Worm (Caenorhabditis elegans) whole organism, early embryonic: ENCODE results near the gene dnj-24.

ENCODE experiments used
- B0310.2 ChIP-seq: sonication (generic microtip); optimal IDR thresholded peaks from 2 replicates; lab custom pipeline; 2016; ENCODE audit warnings: mild to moderate bottlenecking, missing genetic modification characterization, missing compliant biosample characterization
- F13C5.2 ChIP-seq: sonication (generic microtip); optimal IDR thresholded peaks from 2 replicates; lab custom pipeline; 2017; ENCODE audit warnings: mild to moderate bottlenecking, missing genetic modification characterization, inconsistent platforms, missing compliant biosample characterization
- aly-1 ChIP-seq: sonication (generic microtip); optimal IDR thresholded peaks from 2 replicates; lab custom pipeline; 2016; ENCODE audit warnings: missing genetic modification characterization, missing compliant biosample characterization
- ama-1 ChIP-seq: fragments of 150-350 bp; optimal IDR thresholded peaks from 2 replicates; lab custom pipeline; 2014
- ceh-13 ChIP-seq: fragments of 200-800 bp; sonication (Bioruptor generic); optimal IDR thresholded peaks from 2 replicates; lab custom pipeline; 2018; ENCODE audit warnings: mild to moderate bottlenecking, missing genetic modification characterization, missing compliant biosample characterization
- ceh-36 ChIP-seq: sonication (generic microtip); optimal IDR thresholded peaks from 2 replicates; lab custom pipeline; 2016; ENCODE audit warnings: missing genetic modification characterization, inconsistent platforms, missing compliant biosample characterization
- ets-7 ChIP-seq: sonication (generic microtip); optimal IDR thresholded peaks from 2 replicates; lab custom pipeline; 2016; ENCODE audit warnings: missing genotype, missing genetic modification characterization, missing compliant biosample characterization
- flt-1 ChIP-seq: fragments of 200-800 bp; sonication (Bioruptor generic); IDR thresholded peaks from 2 replicates; pipeline ENCODE4 v1.3.6; 2022; ENCODE audit warnings: missing genetic modification characterization, missing compliant biosample characterization
- hmbx-1 ChIP-seq: sonication (generic microtip); optimal IDR thresholded peaks from 2 replicates; lab custom pipeline; 2016; ENCODE audit warnings: mild to moderate bottlenecking, missing genetic modification characterization, missing compliant biosample characterization
- hmg-4 ChIP-seq: fragments of 200-800 bp; sonication (Bioruptor generic); optimal IDR thresholded peaks from 2 replicates; lab custom pipeline; 2018; ENCODE audit warnings: mild to moderate bottlenecking, missing genetic modification characterization, missing compliant biosample characterization
- hnd-1 ChIP-seq: sonication (generic microtip); optimal IDR thresholded peaks from 2 replicates; lab custom pipeline; 2016; ENCODE audit warnings: missing genetic modification characterization, missing compliant biosample characterization
- pes-1 ChIP-seq: fragments of 200-800 bp; sonication (Bioruptor generic); IDR thresholded peaks from 2 replicates; pipeline ENCODE4 v1.3.6; 2022; ENCODE audit warnings: missing genetic modification reagents, missing genetic modification characterization, missing compliant biosample characterization
- scrt-1 ChIP-seq: fragments of 200-800 bp; sonication (Bioruptor generic); IDR thresholded peaks from 2 replicates; pipeline ENCODE4 v1.3.6; 2022; ENCODE audit warnings: missing genetic modification characterization, missing compliant biosample characterization
- sea-1 ChIP-seq: fragments of 200-800 bp; sonication (Bioruptor generic); conservative IDR thresholded peaks from 2 replicates; pipeline ENCODE4 v1.3.6; 2022; ENCODE audit warnings: missing genetic modification characterization, missing compliant biosample characterization
- tbx-11 ChIP-seq: fragments of 200-800 bp; sonication (Bioruptor generic); IDR thresholded peaks from 2 replicates; pipeline ENCODE4 v1.3.6; 2022; ENCODE audit warnings: missing genetic modification characterization, missing compliant biosample characterization
- tbx-37 ChIP-seq: fragments of 200-800 bp; sonication (Bioruptor generic); conservative IDR thresholded peaks from 2 replicates; pipeline ENCODE4 v1.3.6; 2022; ENCODE audit warnings: missing genetic modification reagents, missing genetic modification characterization, missing compliant biosample characterization
- tra-4 ChIP-seq: sonication (generic microtip); optimal IDR thresholded peaks from 2 replicates; lab custom pipeline; 2017; ENCODE audit warnings: missing genetic modification characterization, missing compliant biosample characterization

dnj-24 gene

ce11 chrIII:5449762-5450308 is 26.0 kb upstream of the dnj-24 start, which contains the start of gene F48E8.8:
Gene F48E8.8, minus strand, starts transcription at chrIII:5449812.
- peak; percentile 23 for TF ChIP-seq F13C5.2 (tag; lab: Kevin White, UChicago)
- no peak for TF ChIP-seq ceh-36

- no peak for TF ChIP-seq pes-1 (GFP tag; lab: Robert Waterston, UW)
- TF ChIP-seq ama-1 (lab: Kevin White, UChicago), result no peak
- TF ChIP-seq hmg-4 (GFP tag; lab: Kevin White, UChicago), result no peak
- no peak for TF ChIP-seq ceh-13 (GFP tag; lab: Kevin White, UChicago)
- no peak for TF ChIP-seq ets-7 (tag; lab: Kevin White, UChicago)
- TF ChIP-seq scrt-1 (GFP tag; lab: Robert Waterston, UW), result no peak
- no peak for TF ChIP-seq F13C5.2 (tag; lab: Kevin White, UChicago)
- no peak for TF ChIP-seq flt-1
- TF ChIP-seq tbx-37, result no peak
- no peak for TF ChIP-seq tbx-11 (GFP tag; lab: Robert Waterston, UW)
Observed at ce11 chrIII:5448177-5448576, 24.3 kb upstream of the dnj-24 start, which contains the start of gene skpt-1. Gene skpt-1, minus strand, starts transcription at chrIII:5448395.

- TF ChIP-seq flt-1 (no peak), F13C5.2 (tag; lab: Kevin White, UChicago) (peak; percentile 41)
Observed at ce11 chrIII:5442711-5443253, 18.9 kb upstream of the dnj-24 start, which contains the start of the genes T24G10.2 and disl-2. Gene T24G10.2, minus strand, starts transcription at chrIII:5442761. Gene disl-2, plus strand, starts transcription at chrIII:5443167.

- no peak for TF ChIP-seq flt-1
- no peak for TF ChIP-seq sea-1
- TF ChIP-seq F13C5.2 (tag; lab: Kevin White, UChicago), result no peak
- TF ChIP-seq tbx-11 (GFP tag; lab: Robert Waterston, UW), result no peak
- no peak for TF ChIP-seq ets-7 (tag; lab: Kevin White, UChicago)
- TF ChIP-seq ceh-13 (GFP tag; lab: Kevin White, UChicago), result no peak
- no peak for TF ChIP-seq hnd-1
- no peak for TF ChIP-seq tra-4
- TF ChIP-seq scrt-1 (GFP tag; lab: Robert Waterston, UW), result no peak
- no peak for TF ChIP-seq hmbx-1
- no peak for TF ChIP-seq ama-1 (lab: Kevin White, UChicago)
- TF ChIP-seq aly-1 (tag; lab: Kevin White, UChicago), result no peak
- no peak for TF ChIP-seq hmg-4 (GFP tag; lab: Kevin White, UChicago)
- TF ChIP-seq pes-1 (GFP tag; lab: Robert Waterston, UW), result no peak
- no peak for TF ChIP-seq ceh-36
- TF ChIP-seq B0310.2 (tag; lab: Kevin White, UChicago), result no peak
- no peak for TF ChIP-seq tbx-37
Observed at ce11 chrIII:5440540-5440939, 16.7 kb upstream of the dnj-24 start, which contains the start of gene W03A5.6. Gene W03A5.6, minus strand, starts transcription at chrIII:5440640.

ce11 chrIII:5438064-5438463 is 14.2 kb upstream of the dnj-24 start:
- TF ChIP-seq hmg-4 (GFP tag; lab: Kevin White, UChicago) (no peak), scrt-1 (GFP tag; lab: Robert Waterston, UW) (no peak), sea-1 (no peak), tra-4 (no peak), ets-7 (tag; lab: Kevin White, UChicago) (no peak), flt-1 (no peak), hnd-1 (no peak), pes-1 (GFP tag; lab: Robert Waterston, UW) (no peak), hmbx-1 (no peak), F13C5.2 (tag; lab: Kevin White, UChicago) (no peak)

ce11 chrIII:5436306-5436705 is 12.4 kb upstream of the dnj-24 start:
- TF ChIP-seq scrt-1 (GFP tag; lab: Robert Waterston, UW), result no peak

- TF ChIP-seq B0310.2 (tag; lab: Kevin White, UChicago), result no peak
- TF ChIP-seq pes-1 (GFP tag; lab: Robert Waterston, UW), result no peak
- TF ChIP-seq hmbx-1, result no peak
- no peak for TF ChIP-seq ama-1 (lab: Kevin White, UChicago)
- no peak for TF ChIP-seq tbx-37
- no peak for TF ChIP-seq hmg-4 (GFP tag; lab: Kevin White, UChicago)
- TF ChIP-seq ets-7 (tag; lab: Kevin White, UChicago), result no peak
- TF ChIP-seq flt-1, result no peak
- TF ChIP-seq aly-1 (tag; lab: Kevin White, UChicago), result no peak
- no peak for TF ChIP-seq tbx-11 (GFP tag; lab: Robert Waterston, UW)
Observed at ce11 chrIII:5427096-5427495, 3.2 kb upstream of the dnj-24 start.

ce11 chrIII:5424363-5424762 is 480 bp upstream of the dnj-24 start:
- no peak for TF ChIP-seq sea-1

- TF ChIP-seq ceh-36 (no peak), tbx-37 (no peak), sea-1 (no peak), hnd-1 (no peak), pes-1 (GFP tag; lab: Robert Waterston, UW) (no peak), tra-4 (no peak), hmg-4 (GFP tag; lab: Kevin White, UChicago) (no peak), ets-7 (tag; lab: Kevin White, UChicago) (no peak), ama-1 (lab: Kevin White, UChicago) (no peak), aly-1 (tag; lab: Kevin White, UChicago) (no peak), scrt-1 (GFP tag; lab: Robert Waterston, UW) (no peak), hmbx-1 (no peak), ceh-13 (GFP tag; lab: Kevin White, UChicago) (no peak), tbx-11 (GFP tag; lab: Robert Waterston, UW) (no peak), B0310.2 (tag; lab: Kevin White, UChicago) (no peak), flt-1 (no peak)
Observed at ce11 chrIII:5422561-5423103, 1.3 kb downstream of the dnj-24 start.
